Worm (Caenorhabditis elegans) whole organism, early embryonic: ENCODE measurements around the gene C28H8.2.

Source experiments
- B0310.2 ChIP-seq: sonication (generic microtip); optimal IDR thresholded peaks from 2 replicates; lab custom pipeline; 2016; ENCODE audit warnings: mild to moderate bottlenecking, missing genetic modification characterization, missing compliant biosample characterization
- F13C5.2 ChIP-seq: sonication (generic microtip); optimal IDR thresholded peaks from 2 replicates; lab custom pipeline; 2017; ENCODE audit warnings: mild to moderate bottlenecking, missing genetic modification characterization, inconsistent platforms, missing compliant biosample characterization
- aly-1 ChIP-seq: sonication (generic microtip); optimal IDR thresholded peaks from 2 replicates; lab custom pipeline; 2016; ENCODE audit warnings: missing genetic modification characterization, missing compliant biosample characterization
- ama-1 ChIP-seq: fragments of 150-350 bp; optimal IDR thresholded peaks from 2 replicates; lab custom pipeline; 2014
- ets-7 ChIP-seq: sonication (generic microtip); optimal IDR thresholded peaks from 2 replicates; lab custom pipeline; 2016; ENCODE audit warnings: missing genotype, missing genetic modification characterization, missing compliant biosample characterization
- hmg-4 ChIP-seq: fragments of 200-800 bp; sonication (Bioruptor generic); optimal IDR thresholded peaks from 2 replicates; lab custom pipeline; 2018; ENCODE audit warnings: mild to moderate bottlenecking, missing genetic modification characterization, missing compliant biosample characterization
- pes-1 ChIP-seq: fragments of 200-800 bp; sonication (Bioruptor generic); IDR thresholded peaks from 2 replicates; pipeline ENCODE4 v1.3.6; 2022; ENCODE audit warnings: missing genetic modification reagents, missing genetic modification characterization, missing compliant biosample characterization
- sea-1 ChIP-seq: fragments of 200-800 bp; sonication (Bioruptor generic); conservative IDR thresholded peaks from 2 replicates; pipeline ENCODE4 v1.3.6; 2022; ENCODE audit warnings: missing genetic modification characterization, missing compliant biosample characterization
- tbx-11 ChIP-seq: fragments of 200-800 bp; sonication (Bioruptor generic); IDR thresholded peaks from 2 replicates; pipeline ENCODE4 v1.3.6; 2022; ENCODE audit warnings: missing genetic modification characterization, missing compliant biosample characterization
- tra-4 ChIP-seq: sonication (generic microtip); optimal IDR thresholded peaks from 2 replicates; lab custom pipeline; 2017; ENCODE audit warnings: missing genetic modification characterization, missing compliant biosample characterization

- TF ChIP-seq B0310.2 (tag; lab: Kevin White, UChicago): no peak
- no peak for TF ChIP-seq tra-4 (tag; lab: Kevin White, UChicago)
- TF ChIP-seq F13C5.2 (tag; lab: Kevin White, UChicago): no peak
- no peak for TF ChIP-seq aly-1 (tag; lab: Kevin White, UChicago)
- no peak for TF ChIP-seq sea-1 (GFP tag; lab: Robert Waterston, UW)
- TF ChIP-seq ama-1 (lab: Kevin White, UChicago): no peak
- TF ChIP-seq hmg-4 (GFP tag; lab: Kevin White, UChicago): no peak
- TF ChIP-seq ets-7 (tag; lab: Kevin White, UChicago): no peak
- TF ChIP-seq pes-1: no peak
- TF ChIP-seq tbx-11 (GFP tag; lab: Robert Waterston, UW): no peak
Observed at ce11 chrIII:5902558-5902957, 17.6 kb upstream of the C28H8.2 start.
